Fruit fly (Drosophila melanogaster) whole organism, embryonic: ENCODE measurements around the gene Taf10.
A peak's percentile ranks its signal among the peaks of the same experiment; 100 is the strongest.

Experiments used
- Abd-B ChIP-seq: fragments of 200-800 bp; sonication (Bioruptor generic); optimal IDR thresholded peaks from 2 replicates; lab custom pipeline; 2018; ENCODE audit warnings: missing biosample characterization, mild to moderate bottlenecking, missing genetic modification characterization, moderate library complexity
- Adf1 ChIP-seq: fragments of 200-800 bp; sonication (Bioruptor generic); IDR thresholded peaks from 2 replicates; pipeline ENCODE4 v1.3.6; 2022; ENCODE audit warnings: missing biosample characterization, missing genetic modification characterization
- Aef1 ChIP-seq: fragments of 200-800 bp; sonication (Bioruptor generic); IDR thresholded peaks from 3 replicates; pipeline ENCODE4 v1.3.6; 2022; ENCODE audit warnings: missing biosample characterization, missing genetic modification characterization
- BEAF-32 ChIP-seq: fragments of 200-800 bp; sonication (Bioruptor generic); optimal IDR thresholded peaks from 3 replicates; lab custom pipeline; 2017; ENCODE audit warnings: missing biosample characterization, missing genetic modification characterization, mild to moderate bottlenecking, moderate library complexity, missing genetic modification reagents
- Blimp-1 ChIP-seq: fragments of 200-800 bp; sonication (Bioruptor generic); optimal IDR thresholded peaks from 3 replicates; lab custom pipeline; 2018; ENCODE audit warnings: missing biosample characterization, missing genetic modification characterization, mild to moderate bottlenecking, moderate library complexity, missing genetic modification reagents
- CG10543 ChIP-seq: fragments of 200-800 bp; sonication (Bioruptor generic); optimal IDR thresholded peaks from 3 replicates; lab custom pipeline; 2017; ENCODE audit warnings: missing biosample characterization, mild to moderate bottlenecking, missing genetic modification characterization, moderate library complexity
- CG10959 ChIP-seq: fragments of 200-800 bp; sonication (Bioruptor generic); IDR thresholded peaks from 2 replicates; pipeline ENCODE4 v1.3.6; 2022; ENCODE audit warnings: missing biosample characterization, missing genetic modification characterization
- CG10979 ChIP-seq: fragments of 200-800 bp; sonication (Bioruptor generic); optimal IDR thresholded peaks from 2 replicates; lab custom pipeline; 2018; ENCODE audit warnings: missing biosample characterization, mild to moderate bottlenecking, missing genetic modification characterization, moderate library complexity
- CG11093 ChIP-seq: fragments of 200-800 bp; sonication (Bioruptor generic); IDR thresholded peaks from 3 replicates; pipeline ENCODE4 v1.3.6; 2022; ENCODE audit warnings: missing biosample characterization, missing genetic modification characterization
- CG11504 ChIP-seq: fragments of 200-800 bp; sonication (Bioruptor generic); optimal IDR thresholded peaks from 3 replicates; lab custom pipeline; 2019; ENCODE audit warnings: missing biosample characterization, mild to moderate bottlenecking, missing genetic modification characterization, moderate library complexity
- CG13123 ChIP-seq: fragments of 200-800 bp; sonication (Bioruptor generic); optimal IDR thresholded peaks from 2 replicates; lab custom pipeline; 2016; ENCODE audit warnings: missing biosample characterization, missing genetic modification characterization
- CG13424 ChIP-seq: fragments of 200-800 bp; sonication (Bioruptor generic); optimal IDR thresholded peaks from 2 replicates; lab custom pipeline; 2019; ENCODE audit warnings: missing biosample characterization, mild to moderate bottlenecking, missing genetic modification characterization, moderate library complexity
- CG15073 ChIP-seq: fragments of 200-800 bp; sonication (Bioruptor generic); optimal IDR thresholded peaks from 2 replicates; lab custom pipeline; 2016; ENCODE audit warnings: missing biosample characterization, missing genetic modification characterization
- CG18599 ChIP-seq: fragments of 200-800 bp; sonication (Bioruptor generic); optimal IDR thresholded peaks from 3 replicates; lab custom pipeline; 2017; ENCODE audit warnings: missing biosample characterization, missing genetic modification characterization, mild to moderate bottlenecking, moderate library complexity, missing genetic modification reagents
- CG2129 ChIP-seq: fragments of 200-800 bp; sonication (Bioruptor generic); IDR thresholded peaks from 2 replicates; pipeline ENCODE4 v1.3.6; 2022; ENCODE audit warnings: missing biosample characterization, missing genetic modification characterization; ENCODE audit not compliant: partially characterized antibody
- CG34376 ChIP-seq: fragments of 200-800 bp; sonication (Bioruptor generic); optimal IDR thresholded peaks from 2 replicates; lab custom pipeline; 2018; ENCODE audit warnings: missing biosample characterization, mild to moderate bottlenecking, missing genetic modification characterization
- CG4328 ChIP-seq: fragments of 200-800 bp; sonication (Bioruptor generic); optimal IDR thresholded peaks from 3 replicates; lab custom pipeline; 2017; ENCODE audit warnings: missing biosample characterization, missing genetic modification reagents, missing genetic modification characterization
- CG6683 ChIP-seq: fragments of 200-800 bp; sonication (Bioruptor generic); optimal IDR thresholded peaks from 2 replicates; lab custom pipeline; 2017; ENCODE audit warnings: missing biosample characterization, mild to moderate bottlenecking, missing genetic modification characterization, missing genetic modification reagents
- CG6854 ChIP-seq: fragments of 200-800 bp; sonication (Bioruptor generic); optimal IDR thresholded peaks from 3 replicates; lab custom pipeline; 2017; ENCODE audit warnings: missing biosample characterization, mild to moderate bottlenecking, missing genetic modification characterization
- CG8089 ChIP-seq: fragments of 200-800 bp; sonication (Bioruptor generic); optimal IDR thresholded peaks from 3 replicates; lab custom pipeline; 2016; ENCODE audit warnings: missing biosample characterization, missing genetic modification characterization
- CG8359 ChIP-seq: fragments of 200-800 bp; sonication (Bioruptor generic); optimal IDR thresholded peaks from 2 replicates; lab custom pipeline; 2017; ENCODE audit warnings: missing biosample characterization, mild to moderate bottlenecking, missing genetic modification characterization, borderline replicate concordance
- CG8478 ChIP-seq: fragments of >200 bp; optimal IDR thresholded peaks from 2 replicates; lab custom pipeline; 2018
- CG9797 ChIP-seq: fragments of 200-800 bp; sonication (Bioruptor generic); optimal IDR thresholded peaks from 3 replicates; lab custom pipeline; 2018; ENCODE audit warnings: missing biosample characterization, mild to moderate bottlenecking, missing genetic modification characterization
- CrebB ChIP-seq: fragments of 200-800 bp; sonication (Bioruptor generic); optimal IDR thresholded peaks from 3 replicates; lab custom pipeline; 2018; ENCODE audit warnings: missing biosample characterization, mild to moderate bottlenecking, missing genetic modification characterization
- Dll ChIP-seq: fragments of 200-800 bp; sonication (Bioruptor generic); IDR thresholded peaks from 4 replicates; pipeline ENCODE4 v1.3.6; 2022; ENCODE audit warnings: missing biosample characterization, missing genetic modification characterization; ENCODE audit not compliant: partially characterized antibody
- HLHmδ ChIP-seq: fragments of 200-800 bp; sonication (Bioruptor generic); optimal IDR thresholded peaks from 2 replicates; lab custom pipeline; 2018; ENCODE audit warnings: missing biosample characterization, mild to moderate bottlenecking, missing genetic modification characterization, moderate library complexity
- MESR4 ChIP-seq: fragments of 200-800 bp; sonication (Bioruptor generic); optimal IDR thresholded peaks from 2 replicates; lab custom pipeline; 2018; ENCODE audit warnings: missing biosample characterization, mild to moderate bottlenecking, missing genetic modification characterization, moderate library complexity
- Oli ChIP-seq: fragments of 200-800 bp; sonication (Bioruptor generic); optimal IDR thresholded peaks from 2 replicates; lab custom pipeline; 2018; ENCODE audit warnings: missing biosample characterization, mild to moderate bottlenecking, missing genetic modification characterization, moderate library complexity
- Optix ChIP-seq: fragments of 200-800 bp; sonication (Bioruptor generic); IDR thresholded peaks from 3 replicates; pipeline ENCODE4 v1.3.6; 2022; ENCODE audit warnings: missing biosample characterization, missing genetic modification characterization
- Ptx1 ChIP-seq: fragments of 200-800 bp; sonication (Bioruptor generic); IDR thresholded peaks from 2 replicates; pipeline ENCODE4 v1.3.6; 2022; ENCODE audit warnings: missing biosample characterization, missing genetic modification characterization
- Stat92E ChIP-seq, 3 experiments: fragments of >200 bp in 2 of 3; fragments of 200-800 bp in 1 of 3; sonication (Bioruptor generic) in 1 of 3; optimal IDR thresholded peaks; 2 replicates each; lab custom pipeline; 2017 to 2019; ENCODE audit warnings: missing biosample characterization in 3 of 3, missing genetic modification characterization in 3 of 3, mild to moderate bottlenecking in 1 of 3, moderate library complexity in 1 of 3
- amos ChIP-seq: fragments of 200-800 bp; sonication (Bioruptor generic); IDR thresholded peaks from 2 replicates; pipeline ENCODE4 v1.3.6; 2022; ENCODE audit warnings: missing biosample characterization, missing genetic modification characterization; ENCODE audit not compliant: partially characterized antibody
- ara ChIP-seq: fragments of 200-800 bp; sonication (Bioruptor generic); IDR thresholded peaks from 2 replicates; pipeline ENCODE4 v1.3.6; 2022; ENCODE audit warnings: missing biosample characterization, missing genetic modification characterization
- ash1 ChIP-seq: fragments of 200-800 bp; sonication (Bioruptor generic); optimal IDR thresholded peaks from 2 replicates; lab custom pipeline; 2018; ENCODE audit warnings: missing biosample characterization, mild to moderate bottlenecking, missing genetic modification characterization
- chm ChIP-seq: fragments of 200-800 bp; sonication (Bioruptor generic); IDR thresholded peaks from 2 replicates; pipeline ENCODE4 v1.3.6; 2022; ENCODE audit warnings: missing biosample characterization, missing genetic modification characterization
- dan ChIP-seq: fragments of 200-800 bp; sonication (Bioruptor generic); IDR thresholded peaks from 2 replicates; pipeline ENCODE4 v1.3.6; 2022; ENCODE audit warnings: missing biosample characterization, missing genetic modification characterization
- exex ChIP-seq: fragments of 200-800 bp; sonication (Bioruptor generic); optimal IDR thresholded peaks from 4 replicates; lab custom pipeline; 2018; ENCODE audit warnings: missing biosample characterization, mild to moderate bottlenecking, missing genetic modification characterization, moderate library complexity
- ftz-f1 ChIP-seq: fragments of 200-800 bp; sonication (Bioruptor generic); optimal IDR thresholded peaks from 2 replicates; lab custom pipeline; 2016; ENCODE audit warnings: missing biosample characterization, missing genetic modification characterization
- gcm ChIP-seq: fragments of 200-800 bp; sonication (Bioruptor generic); optimal IDR thresholded peaks from 2 replicates; lab custom pipeline; 2019; ENCODE audit warnings: missing biosample characterization, mild to moderate bottlenecking, missing genetic modification characterization, moderate library complexity
- hb ChIP-seq: fragments of 200-800 bp; sonication (Bioruptor generic); IDR thresholded peaks from 3 replicates; pipeline ENCODE4 v1.3.6; 2022; ENCODE audit warnings: missing biosample characterization, missing genetic modification characterization; ENCODE audit not compliant: partially characterized antibody
- jing ChIP-seq: fragments of 200-800 bp; sonication (Bioruptor generic); optimal IDR thresholded peaks from 2 replicates; lab custom pipeline; 2018; ENCODE audit warnings: missing biosample characterization, mild to moderate bottlenecking, missing genetic modification characterization
- kah ChIP-seq: fragments of 200-800 bp; sonication (Bioruptor generic); optimal IDR thresholded peaks from 2 replicates; lab custom pipeline; 2018; ENCODE audit warnings: missing biosample characterization, mild to moderate bottlenecking, missing genetic modification characterization
- kay ChIP-seq: fragments of 200-800 bp; sonication (Bioruptor generic); optimal IDR thresholded peaks from 2 replicates; lab custom pipeline; 2016; ENCODE audit warnings: missing biosample characterization, missing genetic modification characterization
- ken ChIP-seq: fragments of 200-800 bp; sonication (Bioruptor generic); IDR thresholded peaks from 3 replicates; pipeline ENCODE4 v1.3.6; 2022; ENCODE audit warnings: missing biosample characterization, missing genetic modification characterization
- onecut ChIP-seq: fragments of 200-800 bp; sonication (Bioruptor generic); IDR thresholded peaks from 2 replicates; pipeline ENCODE4 v1.3.6; 2022; ENCODE audit warnings: missing biosample characterization, missing genetic modification characterization
- prd ChIP-seq, 3 experiments: fragments of >200 bp in 2 of 3; fragments of 200-800 bp in 1 of 3; sonication (Bioruptor generic) in 1 of 3; optimal IDR thresholded peaks in 2 of 3; IDR thresholded peaks in 1 of 3; 2 replicates in 2 of 3; 3 replicates in 1 of 3; pipeline versions ENCODE4 v1.3.6 to Lab custom; 2017 to 2022; ENCODE audit warnings: missing biosample characterization in 1 of 3, missing genetic modification characterization in 1 of 3
- rib ChIP-seq: fragments of 200-800 bp; sonication (Bioruptor generic); IDR thresholded peaks from 2 replicates; pipeline ENCODE4 v1.3.6; 2022; ENCODE audit warnings: missing biosample characterization, missing genetic modification characterization
- sqz ChIP-seq: fragments of 200-800 bp; sonication (Bioruptor generic); optimal IDR thresholded peaks from 3 replicates; lab custom pipeline; 2018; ENCODE audit warnings: missing biosample characterization, mild to moderate bottlenecking, missing genetic modification characterization
- usp ChIP-seq: fragments of >200 bp; optimal IDR thresholded peaks from 2 replicates; lab custom pipeline; 2017; ENCODE audit warnings: missing biosample characterization, missing genetic modification characterization
- vvl ChIP-seq: fragments of 200-800 bp; sonication (Bioruptor generic); IDR thresholded peaks from 2 replicates; pipeline ENCODE4 v1.3.6; 2022; ENCODE audit warnings: missing biosample characterization, missing genetic modification characterization

Taf10 gene

DNA sequence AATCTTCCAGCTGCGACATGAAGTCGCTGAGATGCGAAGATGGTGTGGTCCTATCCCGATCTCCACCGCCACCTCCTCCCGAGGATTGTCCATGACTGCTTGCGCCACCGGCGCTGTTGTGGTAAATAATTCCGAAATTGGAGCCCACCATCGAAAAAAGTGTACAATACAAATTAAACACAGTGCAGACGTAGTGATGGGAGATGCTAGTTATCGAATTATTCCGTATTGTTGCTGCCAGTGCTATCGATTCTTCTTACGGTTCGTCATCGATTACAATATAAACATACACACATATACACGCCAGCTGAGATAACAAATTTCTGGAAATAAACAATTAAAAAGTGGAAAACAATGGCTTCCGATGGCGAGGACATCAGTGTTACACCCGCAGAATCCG is at the start of gene Taf10, which contains the start of gene Taf10b (continued):
- TF ChIP-seq hb (peak; percentile 79; the same call in 2 of the 3 replicates), Oli (tag; lab: Kevin White, UChicago) (no peak), prd (optimal IDR thresholded peaks at IDR 0.05; lab: Kevin White, UChicago) (no peak), prd (GFP tag; IDR thresholded peaks at IDR 0.05; lab: Robert Waterston, UW) (no peak), onecut (GFP tag; lab: Robert Waterston, UW) (no peak), ash1 (GFP tag; lab: Kevin White, UChicago) (no peak), CG2129 (GFP tag; lab: Robert Waterston, UW) (peak; percentile 50), rib (GFP tag; lab: Robert Waterston, UW) (no peak), Ptx1 (GFP tag; lab: Robert Waterston, UW) (no peak), HLHmδ (no peak), gcm (GFP tag; lab: Kevin White, UChicago) (no peak), jing (no peak), exex (tag; lab: Kevin White, UChicago) (peak; percentile 48), BEAF-32 (GFP tag; lab: Kevin White, UChicago) (peak; percentile 75), vvl (GFP tag; lab: Robert Waterston, UW) (peak; percentile 57), CG6683 (GFP tag; lab: Kevin White, UChicago) (no peak), CG8089 (GFP tag; lab: Kevin White, UChicago) (no peak), CG9797 (peak; percentile 30), Aef1 (GFP tag; lab: Robert Waterston, UW) (no peak), CG34376 (GFP tag; lab: Kevin White, UChicago) (peak; percentile 76), Stat92E (GFP tag; optimal IDR thresholded peaks at IDR 0.05; lab: Kevin White, UChicago) (no peak), usp (no peak), CG11504 (tag; lab: Kevin White, UChicago) (no peak), dan (GFP tag; lab: Robert Waterston, UW) (no peak), CG4328 (GFP tag; lab: Kevin White, UChicago) (no peak), CG10959 (GFP tag; lab: Robert Waterston, UW) (no peak), CrebB (tag; lab: Kevin White, UChicago) (peak; percentile 37), amos (GFP tag; lab: Robert Waterston, UW) (peak; percentile 81), kay (GFP tag; lab: Kevin White, UChicago) (no peak), CG18599 (GFP tag; lab: Kevin White, UChicago) (no peak), MESR4 (GFP tag; lab: Kevin White, UChicago) (peak; percentile 89), Optix (GFP tag; lab: Robert Waterston, UW) (no peak), Dll (peak; percentile 85), CG11093 (no peak), Blimp-1 (GFP tag; lab: Kevin White, UChicago) (no peak), chm (GFP tag; lab: Robert Waterston, UW) (no peak), Abd-B (GFP tag; lab: Kevin White, UChicago) (no peak), ftz-f1 (GFP tag; lab: Kevin White, UChicago) (no peak), CG13424 (tag; lab: Kevin White, UChicago) (no peak), CG10543 (GFP tag; lab: Kevin White, UChicago) (peak; percentile 4), Adf1 (GFP tag; lab: Robert Waterston, UW) (0 out of 2 replicates have a peak, but pooled peaks have one; percentile 7), sqz (GFP tag; lab: Kevin White, UChicago) (no peak), CG10979 (tag; lab: Kevin White, UChicago) (no peak), CG15073 (GFP tag; lab: Kevin White, UChicago) (no peak), CG8359 (GFP tag; lab: Kevin White, UChicago) (no peak), CG6854 (no peak), CG13123 (no peak), ara (GFP tag; lab: Robert Waterston, UW) (no peak), ken (GFP tag; lab: Robert Waterston, UW) (no peak), kah (GFP tag; lab: Kevin White, UChicago) (peak; percentile 3), CG8478 (lab: Kevin White, UChicago) (no peak)
